Fruit fly (Drosophila melanogaster) Kc167 (cell line): ENCODE results near the gene CG32259.

Experiments used
- Myc ChIP-seq: fragments of >200 bp; optimal IDR thresholded peaks from 2 replicates; lab custom pipeline; 2017; ENCODE audit warnings: missing external identifiers
- Sin3A ChIP-seq: fragments of >200 bp; optimal IDR thresholded peaks from 2 replicates; lab custom pipeline; 2018; ENCODE audit warnings: missing external identifiers
- h ChIP-seq: fragments of >200 bp; optimal IDR thresholded peaks from 3 replicates; lab custom pipeline; 2018; ENCODE audit warnings: missing external identifiers
- insv ChIP-seq: fragments of >200 bp; optimal IDR thresholded peaks from 3 replicates; lab custom pipeline; 2018; ENCODE audit warnings: missing external identifiers
- psq ChIP-seq: fragments of >200 bp; optimal IDR thresholded peaks from 2 replicates; lab custom pipeline; 2017; ENCODE audit warnings: missing external identifiers
- ttk ChIP-seq: sonication (Bioruptor generic); optimal IDR thresholded peaks from 2 replicates; lab custom pipeline; 2017; ENCODE audit warnings: missing external identifiers

The CG32259 gene

dm6 chr3L:4047635-4048034, 21.5 kb upstream of the CG32259 start, which contains the start of gene Dpy-30L2:
TSS of gene Dpy-30L2 (minus strand) at chr3L:4047735.
- TF ChIP-seq psq (lab: Kevin White, UChicago) = no peak
- TF ChIP-seq ttk (lab: Kevin White, UChicago) = no peak
- no peak for TF ChIP-seq Sin3A (lab: Kevin White, UChicago)

- TF ChIP-seq insv = no peak
- no peak for TF ChIP-seq Myc (lab: Kevin White, UChicago)
- TF ChIP-seq h (lab: Kevin White, UChicago) = no peak
- no peak for TF ChIP-seq ttk (lab: Kevin White, UChicago)
These were observed 20.1 kb upstream of the CG32259 start for dm6 chr3L:4049082-4049481.

- no peak for TF ChIP-seq Sin3A (lab: Kevin White, UChicago)
- no peak for TF ChIP-seq Myc (lab: Kevin White, UChicago)
- no peak for TF ChIP-seq h (lab: Kevin White, UChicago)
- TF ChIP-seq ttk (lab: Kevin White, UChicago) = no peak
- no peak for TF ChIP-seq psq (lab: Kevin White, UChicago)
- TF ChIP-seq insv = no peak
These were observed 13.7 kb upstream of the CG32259 start for dm6 chr3L:4055438-4055962.

dm6 chr3L:4056812-4057211, 12.4 kb upstream of the CG32259 start:
- TF ChIP-seq Myc (lab: Kevin White, UChicago) (no peak), psq (lab: Kevin White, UChicago) (no peak), insv (no peak), Sin3A (lab: Kevin White, UChicago) (no peak), ttk (lab: Kevin White, UChicago) (no peak), h (lab: Kevin White, UChicago) (no peak)

- TF ChIP-seq Sin3A (lab: Kevin White, UChicago) (no peak), ttk (lab: Kevin White, UChicago) (no peak), psq (lab: Kevin White, UChicago) (no peak), h (lab: Kevin White, UChicago) (no peak), Myc (lab: Kevin White, UChicago) (no peak), insv (no peak)
These were observed 9.8 kb upstream of the CG32259 start, which contains the start of gene Ugt305A1 for dm6 chr3L:4059293-4059820. TSS of gene Ugt305A1 (plus strand) at chr3L:4059770.

- TF ChIP-seq ttk (lab: Kevin White, UChicago) (no peak), Myc (lab: Kevin White, UChicago) (no peak), Sin3A (lab: Kevin White, UChicago) (no peak), psq (lab: Kevin White, UChicago) (no peak), h (lab: Kevin White, UChicago) (no peak), insv (no peak)
These were observed 7.2 kb upstream of the CG32259 start, which contains the start of gene dib for dm6 chr3L:4061921-4062474. TSS of gene dib (plus strand) at chr3L:4062292.

- TF ChIP-seq insv (no peak), h (lab: Kevin White, UChicago) (no peak), Myc (lab: Kevin White, UChicago) (no peak)
These were observed 801 bp upstream of the CG32259 start for dm6 chr3L:4068368-4068767.

- TF ChIP-seq psq (lab: Kevin White, UChicago) (no peak), h (lab: Kevin White, UChicago) (no peak), Myc (lab: Kevin White, UChicago) (no peak), Sin3A (lab: Kevin White, UChicago) (no peak)
These were observed 1.2 kb downstream of the CG32259 start for dm6 chr3L:4070221-4070995.

dm6 chr3L:4070996-4071379, 1.8 kb downstream of the CG32259 start:
- no peak for TF ChIP-seq Sin3A (lab: Kevin White, UChicago)
- no peak for TF ChIP-seq Myc (lab: Kevin White, UChicago)
- no peak for TF ChIP-seq insv
- TF ChIP-seq ttk (lab: Kevin White, UChicago) = no peak
- TF ChIP-seq psq (lab: Kevin White, UChicago) = no peak
- TF ChIP-seq h (lab: Kevin White, UChicago) = no peak

dm6 chr3L:4071561-4072049, 2.4 kb downstream of the CG32259 start, which contains the start of gene wit:
TSS of gene wit (minus strand) at chr3L:4071717.
- TF ChIP-seq Sin3A (lab: Kevin White, UChicago) = no peak
- TF ChIP-seq insv = no peak
- TF ChIP-seq ttk (lab: Kevin White, UChicago) = no peak
- no peak for TF ChIP-seq Myc (lab: Kevin White, UChicago)
- TF ChIP-seq h (lab: Kevin White, UChicago) = no peak

- no peak for TF ChIP-seq psq (lab: Kevin White, UChicago)
- no peak for TF ChIP-seq insv
- TF ChIP-seq Sin3A (lab: Kevin White, UChicago) = no peak
- TF ChIP-seq ttk (lab: Kevin White, UChicago) = no peak
- no peak for TF ChIP-seq h (lab: Kevin White, UChicago)
- no peak for TF ChIP-seq Myc (lab: Kevin White, UChicago)
These were observed 3.5 kb downstream of the CG32259 start for dm6 chr3L:4072717-4073116.

- TF ChIP-seq psq (lab: Kevin White, UChicago) (no peak), Myc (lab: Kevin White, UChicago) (no peak), h (lab: Kevin White, UChicago) (no peak), insv (no peak), ttk (lab: Kevin White, UChicago) (no peak), Sin3A (lab: Kevin White, UChicago) (no peak)
These were observed 4.6 kb downstream of the CG32259 start, which contains the start of gene Faa for dm6 chr3L:4073755-4074154. TSS of gene Faa (minus strand) at chr3L:4073954.
